Fruit fly (Drosophila melanogaster): ENCODE data around the gene Rab27.

dm6 chrX:1452130-1452529, 24.6 kb downstream of the Rab27 start, which contains the start of gene Gr2a:
- no peak for TF ChIP-seq Myc (optimal IDR thresholded peaks at IDR 0.05)
- no peak for TF ChIP-seq Sin3A (optimal IDR thresholded peaks at IDR 0.05)
- TF ChIP-seq insv (optimal IDR thresholded peaks at IDR 0.05) = no peak
- TF ChIP-seq psq (optimal IDR thresholded peaks at IDR 0.05) = no peak

Data from Kc167 (cell line).